Fruit fly (Drosophila melanogaster): ENCODE data around the gene CAH8.

Gene CAH8

DNA sequence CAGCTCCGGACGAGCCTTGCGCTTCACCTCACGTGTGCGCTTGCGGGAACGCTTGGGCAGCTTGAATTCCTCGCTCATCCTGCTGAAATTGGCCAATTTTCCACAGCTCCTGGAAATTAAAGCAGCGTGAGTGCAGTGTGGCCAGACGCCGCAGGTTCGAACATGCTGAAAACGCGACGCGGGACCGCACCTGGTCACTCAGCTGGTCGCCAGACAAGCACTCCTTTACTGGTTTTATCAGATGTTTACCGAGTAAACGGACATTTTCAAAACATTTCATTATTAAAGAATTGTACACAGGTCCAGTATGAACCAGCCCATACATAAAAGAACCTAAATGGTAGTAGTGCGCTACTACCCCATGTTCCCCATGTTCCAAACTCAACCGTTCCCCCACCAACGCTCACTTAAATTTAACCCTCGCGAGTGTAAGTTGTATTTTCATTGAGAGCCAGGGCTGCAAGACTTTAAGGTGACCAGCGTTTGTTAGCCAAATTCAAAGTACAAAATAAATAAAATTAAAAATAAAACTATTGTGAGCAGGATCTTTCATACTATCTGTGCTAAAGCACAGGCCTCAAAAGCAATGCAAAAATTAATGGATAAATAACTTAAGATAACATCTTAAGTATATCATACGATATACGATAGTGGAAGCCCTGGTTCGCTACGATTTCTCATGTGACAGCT, 27.2 kb downstream of the CAH8 start, which contains the start of the genes JMJD6, CG7071 and Muted (continued):
- TF ChIP-seq NC2α (GFP tag; optimal IDR thresholded peaks at IDR 0.05) (peak; percentile 32), CG5180 (GFP tag; optimal IDR thresholded peaks at IDR 0.05) (peak; percentile 66), CG18599 (GFP tag; optimal IDR thresholded peaks at IDR 0.05) (peak; percentile 95), CG7357 (GFP tag; IDR thresholded peaks at IDR 0.05) (peak; percentile 85), CG3726 (GFP tag; IDR thresholded peaks at IDR 0.05) (peak; percentile 84; the same call in 2 of the 3 replicates), Ptx1 (GFP tag; IDR thresholded peaks at IDR 0.05) (peak; percentile 93), ash1 (GFP tag; optimal IDR thresholded peaks at IDR 0.05) (peak; percentile 44), exex (tag; optimal IDR thresholded peaks at IDR 0.05) (peak; percentile 77), stc (GFP tag; IDR thresholded peaks at IDR 0.05) (peak; percentile 79; the same call in 1 of the 2 replicates), CG8290 (GFP tag; optimal IDR thresholded peaks at IDR 0.05) (peak; percentile 35), CG8290 (tag; optimal IDR thresholded peaks at IDR 0.05) (peak; percentile 37 to 76), CG17361 (GFP tag; IDR thresholded peaks at IDR 0.05) (peak; percentile 91), CG11560 (tag; IDR thresholded peaks at IDR 0.05) (peak; percentile 71), Trl (optimal IDR thresholded peaks at IDR 0.05) (peak in 1 of 2 experiments; percentile 20), Trl (GFP tag; optimal IDR thresholded peaks at IDR 0.05) (peak; percentile 90), CG16815 (GFP tag; optimal IDR thresholded peaks at IDR 0.05) (peak; percentile 90), CG10543 (GFP tag; optimal IDR thresholded peaks at IDR 0.05) (peak; percentile 94), CG30431 (GFP tag; optimal IDR thresholded peaks at IDR 0.05) (peak; percentile 83), NfI (GFP tag; optimal IDR thresholded peaks at IDR 0.05) (peak; percentile 95), CG11723 (GFP tag; optimal IDR thresholded peaks at IDR 0.05) (peak; percentile 84)

DNA sequence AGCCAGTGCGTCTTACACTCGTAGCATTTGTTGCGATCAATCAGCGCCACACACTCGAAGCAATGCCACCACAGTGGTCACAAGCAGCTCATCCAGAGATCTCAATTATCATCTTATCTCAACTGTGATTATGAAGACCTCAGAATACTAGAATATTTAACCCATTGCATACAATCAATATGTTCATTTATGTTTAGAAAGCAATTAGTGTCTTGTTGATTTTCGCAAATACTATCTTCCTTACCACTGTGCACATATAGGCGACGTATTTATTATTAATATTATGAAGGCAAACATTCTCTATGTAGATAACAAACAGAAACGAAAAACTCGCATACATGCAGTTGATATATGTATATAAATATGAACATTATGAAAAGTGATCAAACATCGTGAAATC, 30.7 kb downstream of the CAH8 start:
- TF ChIP-seq Tbp (GFP tag; optimal IDR thresholded peaks at IDR 0.05) (no peak), CG11398 (GFP tag; optimal IDR thresholded peaks at IDR 0.05) (peak; percentile 37), CG7786 (GFP tag; optimal IDR thresholded peaks at IDR 0.05) (peak; percentile 28), trh (GFP tag; optimal IDR thresholded peaks at IDR 0.05) (peak; percentile 63), CG15011 (GFP tag; optimal IDR thresholded peaks at IDR 0.05) (peak; percentile 62), CG14014 (GFP tag; IDR thresholded peaks at IDR 0.05) (peak; percentile 54; the same call in 1 of the 2 replicates), CG8765 (GFP tag; IDR thresholded peaks at IDR 0.05) (no peak), ab (GFP tag; optimal IDR thresholded peaks at IDR 0.05) (no peak), CG13894 (tag; optimal IDR thresholded peaks at IDR 0.05) (no peak), Ets97D (GFP tag; optimal IDR thresholded peaks at IDR 0.05) (no peak), Stat92E (GFP tag; optimal IDR thresholded peaks at IDR 0.05) (peak in 1 of 3 experiments; percentile 15), maf-S (GFP tag; optimal IDR thresholded peaks at IDR 0.05) (peak; percentile 12), CG17359 (tag; optimal IDR thresholded peaks at IDR 0.05) (peak; percentile 90), Gug (GFP tag; IDR thresholded peaks at IDR 0.05) (peak; percentile 33; the same call in 1 of the 4 replicates), fd64A (GFP tag; optimal IDR thresholded peaks at IDR 0.05) (peak; percentile 86), esg (GFP tag; conservative IDR thresholded peaks at IDR 0.05) (peak; percentile 24; the same call in 1 of the 2 replicates), CG9609 (GFP tag; optimal IDR thresholded peaks at IDR 0.05) (peak; percentile 23), CG10959 (GFP tag; IDR thresholded peaks at IDR 0.05) (peak; percentile 66), amos (GFP tag; IDR thresholded peaks at IDR 0.05; ENCODE audit: partially characterized antibody) (no peak), CG4328 (GFP tag; optimal IDR thresholded peaks at IDR 0.05) (peak; percentile 58), CG18764 (GFP tag; optimal IDR thresholded peaks at IDR 0.05) (peak; percentile 84), dati (GFP tag; IDR thresholded peaks at IDR 0.05) (no peak), CG34376 (GFP tag; optimal IDR thresholded peaks at IDR 0.05) (peak; percentile 1), Hr51 (GFP tag; optimal IDR thresholded peaks at IDR 0.05) (peak; percentile 27 to 58), sima (GFP tag; optimal IDR thresholded peaks at IDR 0.05) (no peak), stc (GFP tag; IDR thresholded peaks at IDR 0.05) (peak; percentile 62), bcd (GFP tag; optimal IDR thresholded peaks at IDR 0.05) (peak; percentile 62), CG13775 (GFP tag; optimal IDR thresholded peaks at IDR 0.05) (peak; percentile 44), her (GFP tag; optimal IDR thresholded peaks at IDR 0.05) (no peak), CG12155 (GFP tag; optimal IDR thresholded peaks at IDR 0.05) (peak; percentile 36), usp (GFP tag; optimal IDR thresholded peaks at IDR 0.05) (no peak)

Measured in whole organism, embryonic.